Fruit fly (Drosophila melanogaster) whole organism, prepupa: ENCODE data around the gene dac.

ENCODE experiments used
- Blimp-1 ChIP-seq: fragments of 200-800 bp; sonication (Bioruptor generic); optimal IDR thresholded peaks from 3 replicates; lab custom pipeline; 2017; ENCODE audit warnings: missing biosample characterization, missing genetic modification characterization, mild to moderate bottlenecking, moderate library complexity, missing genetic modification reagents
- CG10631 ChIP-seq: fragments of 200-800 bp; sonication (Bioruptor generic); optimal IDR thresholded peaks from 2 replicates; lab custom pipeline; 2016; ENCODE audit warnings: missing biosample characterization, missing genetic modification characterization
- CG11294 ChIP-seq: fragments of 200-800 bp; sonication (Bioruptor generic); IDR thresholded peaks from 2 replicates; pipeline ENCODE4 v1.3.6; 2022; ENCODE audit warnings: missing biosample characterization, missing genetic modification characterization
- CG11762 ChIP-seq: fragments of 200-800 bp; sonication (Bioruptor generic); optimal IDR thresholded peaks from 3 replicates; lab custom pipeline; 2016; ENCODE audit warnings: missing biosample characterization, missing genetic modification characterization; ENCODE audit not compliant: insufficient read depth
- CG11902 ChIP-seq: fragments of 200-800 bp; sonication (Bioruptor generic); optimal IDR thresholded peaks from 3 replicates; lab custom pipeline; 2016; ENCODE audit warnings: missing biosample characterization, missing genetic modification characterization
- CG15336 ChIP-seq: fragments of 200-800 bp; sonication (Bioruptor generic); IDR thresholded peaks from 2 replicates; pipeline ENCODE4 v1.3.6; 2022; ENCODE audit warnings: missing biosample characterization, missing genetic modification characterization
- CG1621 ChIP-seq: fragments of 200-800 bp; sonication (Bioruptor generic); optimal IDR thresholded peaks from 3 replicates; lab custom pipeline; 2018; ENCODE audit warnings: missing biosample characterization, mild to moderate bottlenecking, missing genetic modification characterization
- CG16779 ChIP-seq: fragments of 200-800 bp; sonication (Bioruptor generic); optimal IDR thresholded peaks from 3 replicates; lab custom pipeline; 2017; ENCODE audit warnings: missing biosample characterization, mild to moderate bottlenecking, missing genetic modification characterization
- CG3032 ChIP-seq: fragments of 200-800 bp; optimal IDR thresholded peaks from 2 replicates; lab custom pipeline; 2019; ENCODE audit warnings: missing biosample characterization, mild to moderate bottlenecking, missing genetic modification characterization, moderate library complexity
- CG34406 ChIP-seq: fragments of 200-800 bp; sonication (Bioruptor generic); optimal IDR thresholded peaks from 3 replicates; lab custom pipeline; 2016; ENCODE audit warnings: missing biosample characterization, missing genetic modification characterization
- CG3919 ChIP-seq: fragments of 200-800 bp; sonication (Bioruptor generic); optimal IDR thresholded peaks from 3 replicates; lab custom pipeline; 2016; ENCODE audit warnings: missing biosample characterization, missing genetic modification characterization
- CG6163 ChIP-seq: fragments of 200-800 bp; sonication (Bioruptor generic); IDR thresholded peaks from 3 replicates; pipeline ENCODE4 v1.3.6; 2022; ENCODE audit warnings: missing biosample characterization, missing genetic modification characterization
- CG6276 ChIP-seq: fragments of 200-800 bp; sonication (Bioruptor generic); optimal IDR thresholded peaks from 2 replicates; lab custom pipeline; 2017; ENCODE audit warnings: missing biosample characterization, mild to moderate bottlenecking, missing genetic modification characterization
- CG6792 ChIP-seq: fragments of 200-800 bp; sonication (Bioruptor generic); optimal IDR thresholded peaks from 3 replicates; lab custom pipeline; 2016; ENCODE audit warnings: missing biosample characterization, missing genetic modification characterization
- CG6854 ChIP-seq: fragments of 200-800 bp; sonication (Bioruptor generic); optimal IDR thresholded peaks from 2 replicates; lab custom pipeline; 2017; ENCODE audit warnings: missing biosample characterization, mild to moderate bottlenecking, missing genetic modification characterization
- CG7368 ChIP-seq: fragments of 200-800 bp; sonication (Bioruptor generic); optimal IDR thresholded peaks from 3 replicates; lab custom pipeline; 2016; ENCODE audit warnings: missing biosample characterization, missing genetic modification characterization
- CG8119 ChIP-seq: fragments of 200-800 bp; sonication (Bioruptor generic); IDR thresholded peaks from 3 replicates; pipeline ENCODE4 v1.3.6; 2022; ENCODE audit warnings: missing biosample characterization, missing genetic modification characterization
- CG8319 ChIP-seq: fragments of 200-800 bp; sonication (Bioruptor generic); optimal IDR thresholded peaks from 3 replicates; lab custom pipeline; 2016; ENCODE audit warnings: missing biosample characterization, missing genetic modification characterization
- CG8632 ChIP-seq: fragments of 200-800 bp; sonication (Bioruptor generic); optimal IDR thresholded peaks from 3 replicates; lab custom pipeline; 2016; ENCODE audit warnings: missing biosample characterization, missing genetic modification characterization
- CG9139 ChIP-seq: fragments of 200-800 bp; sonication (Bioruptor generic); optimal IDR thresholded peaks from 3 replicates; lab custom pipeline; 2017; ENCODE audit warnings: missing biosample characterization, mild to moderate bottlenecking, missing genetic modification characterization
- Eip75B ChIP-seq: fragments of 200-800 bp; sonication (Bioruptor generic); optimal IDR thresholded peaks from 3 replicates; lab custom pipeline; 2016; ENCODE audit warnings: missing biosample characterization, missing genetic modification characterization
- Eip78C ChIP-seq: fragments of 200-800 bp; sonication (Bioruptor generic); peaks from one replicate; lab custom pipeline; 2016; ENCODE audit warnings: missing biosample characterization, missing genetic modification characterization
- Eip93F ChIP-seq: fragments of 200-800 bp; sonication (Bioruptor generic); optimal IDR thresholded peaks from 2 replicates; lab custom pipeline; 2016; ENCODE audit warnings: missing biosample characterization, mild to moderate bottlenecking, missing genetic modification characterization
- Ets96B ChIP-seq: fragments of 200-800 bp; optimal IDR thresholded peaks from 2 replicates; lab custom pipeline; 2019; ENCODE audit warnings: missing biosample characterization, mild to moderate bottlenecking, missing genetic modification characterization, moderate library complexity
- Hr39 ChIP-seq: fragments of 200-800 bp; sonication (Bioruptor generic); optimal IDR thresholded peaks from 2 replicates; lab custom pipeline; 2016; ENCODE audit warnings: missing biosample characterization, missing genetic modification characterization
- Hr4 ChIP-seq: fragments of 200-800 bp; sonication (Bioruptor generic); optimal IDR thresholded peaks from 3 replicates; lab custom pipeline; 2016; ENCODE audit warnings: missing biosample characterization, missing genetic modification characterization
- Lpt ChIP-seq: fragments of 200-800 bp; sonication (Bioruptor generic); optimal IDR thresholded peaks from 3 replicates; lab custom pipeline; 2016; ENCODE audit warnings: missing biosample characterization, missing genetic modification characterization
- Met ChIP-seq: fragments of 200-800 bp; sonication (Bioruptor generic); optimal IDR thresholded peaks from 3 replicates; lab custom pipeline; 2016; ENCODE audit warnings: missing biosample characterization, missing genetic modification characterization
- OdsH ChIP-seq: fragments of 200-800 bp; sonication (Bioruptor generic); optimal IDR thresholded peaks from 3 replicates; lab custom pipeline; 2016; ENCODE audit warnings: missing biosample characterization, missing genetic modification characterization
- Smox ChIP-seq: fragments of 200-800 bp; sonication (Bioruptor generic); optimal IDR thresholded peaks from 3 replicates; lab custom pipeline; 2016; ENCODE audit warnings: missing biosample characterization, missing genetic modification characterization
- Sox15 ChIP-seq: fragments of 200-800 bp; sonication (Bioruptor generic); optimal IDR thresholded peaks from 3 replicates; lab custom pipeline; 2016; ENCODE audit warnings: missing biosample characterization, missing genetic modification characterization
- achi ChIP-seq: fragments of 200-800 bp; sonication (Bioruptor generic); optimal IDR thresholded peaks from 3 replicates; lab custom pipeline; 2016; ENCODE audit warnings: missing biosample characterization, missing genetic modification characterization
- acj6 ChIP-seq: fragments of 200-800 bp; sonication (Bioruptor generic); optimal IDR thresholded peaks from 3 replicates; lab custom pipeline; 2016; ENCODE audit warnings: missing biosample characterization, missing genetic modification characterization
- cyc ChIP-seq: fragments of 200-800 bp; sonication (Bioruptor generic); optimal IDR thresholded peaks from 3 replicates; lab custom pipeline; 2016; ENCODE audit warnings: missing biosample characterization, missing genetic modification characterization
- dac ChIP-seq: fragments of 200-800 bp; sonication (Bioruptor generic); optimal IDR thresholded peaks from 2 replicates; lab custom pipeline; 2017; ENCODE audit warnings: missing biosample characterization, mild to moderate bottlenecking, missing genetic modification characterization
- dsx ChIP-seq: fragments of 200-800 bp; optimal IDR thresholded peaks from 3 replicates; lab custom pipeline; 2019; ENCODE audit warnings: missing biosample characterization, mild to moderate bottlenecking, missing genetic modification characterization, moderate library complexity; ENCODE audit not compliant: poor library complexity, severe bottlenecking
- eg ChIP-seq: fragments of 200-800 bp; sonication (Bioruptor generic); IDR thresholded peaks from 3 replicates; pipeline ENCODE4 v1.3.6; 2022; ENCODE audit warnings: missing biosample characterization, missing genetic modification characterization
- esn ChIP-seq: fragments of 200-800 bp; sonication (Bioruptor generic); optimal IDR thresholded peaks from 2 replicates; lab custom pipeline; 2016; ENCODE audit warnings: missing biosample characterization, mild to moderate bottlenecking, missing genetic modification characterization, moderate library complexity
- fd59A ChIP-seq: fragments of 200-800 bp; sonication (Bioruptor generic); optimal IDR thresholded peaks from 2 replicates; lab custom pipeline; 2017; ENCODE audit warnings: missing biosample characterization, mild to moderate bottlenecking, missing genetic modification characterization, missing genetic modification reagents
- fd85E ChIP-seq: fragments of 200-800 bp; sonication (Bioruptor generic); optimal IDR thresholded peaks from 3 replicates; lab custom pipeline; 2016; ENCODE audit warnings: missing biosample characterization, missing genetic modification characterization
- fkh ChIP-seq: fragments of 200-800 bp; sonication (Bioruptor generic); optimal IDR thresholded peaks from 3 replicates; lab custom pipeline; 2017; ENCODE audit warnings: missing biosample characterization, mild to moderate bottlenecking, missing genetic modification characterization, moderate library complexity
- lz ChIP-seq: fragments of 200-800 bp; sonication (Bioruptor generic); optimal IDR thresholded peaks from 3 replicates; lab custom pipeline; 2016; ENCODE audit warnings: missing biosample characterization, missing genetic modification characterization
- net ChIP-seq: fragments of 200-800 bp; sonication (Bioruptor generic); optimal IDR thresholded peaks from 3 replicates; lab custom pipeline; 2016; ENCODE audit warnings: missing biosample characterization, missing genetic modification characterization
- pdm3 ChIP-seq: fragments of 200-800 bp; sonication (Bioruptor generic); optimal IDR thresholded peaks from 3 replicates; lab custom pipeline; 2016; ENCODE audit warnings: missing biosample characterization, missing genetic modification characterization
- salr ChIP-seq, 2 experiments: fragments of 200-800 bp; sonication (Bioruptor generic); optimal IDR thresholded peaks; 3 replicates each; lab custom pipeline; 2016 to 2018; ENCODE audit warnings: missing biosample characterization in 2 of 2, missing genetic modification characterization in 2 of 2, mild to moderate bottlenecking in 1 of 2
- spab ChIP-seq: fragments of 200-800 bp; sonication (Bioruptor generic); optimal IDR thresholded peaks from 2 replicates; lab custom pipeline; 2017; ENCODE audit warnings: missing biosample characterization, mild to moderate bottlenecking, missing genetic modification characterization, missing genetic modification reagents
- ss ChIP-seq, 2 experiments: fragments of 200-800 bp; sonication (Bioruptor generic); optimal IDR thresholded peaks; 2 replicates in 1 of 2; 3 replicates in 1 of 2; lab custom pipeline; 2017 to 2018; ENCODE audit warnings: mild to moderate bottlenecking in 2 of 2, missing biosample characterization in 2 of 2, missing genetic modification characterization in 2 of 2, moderate library complexity in 1 of 2

dac gene

DNA sequence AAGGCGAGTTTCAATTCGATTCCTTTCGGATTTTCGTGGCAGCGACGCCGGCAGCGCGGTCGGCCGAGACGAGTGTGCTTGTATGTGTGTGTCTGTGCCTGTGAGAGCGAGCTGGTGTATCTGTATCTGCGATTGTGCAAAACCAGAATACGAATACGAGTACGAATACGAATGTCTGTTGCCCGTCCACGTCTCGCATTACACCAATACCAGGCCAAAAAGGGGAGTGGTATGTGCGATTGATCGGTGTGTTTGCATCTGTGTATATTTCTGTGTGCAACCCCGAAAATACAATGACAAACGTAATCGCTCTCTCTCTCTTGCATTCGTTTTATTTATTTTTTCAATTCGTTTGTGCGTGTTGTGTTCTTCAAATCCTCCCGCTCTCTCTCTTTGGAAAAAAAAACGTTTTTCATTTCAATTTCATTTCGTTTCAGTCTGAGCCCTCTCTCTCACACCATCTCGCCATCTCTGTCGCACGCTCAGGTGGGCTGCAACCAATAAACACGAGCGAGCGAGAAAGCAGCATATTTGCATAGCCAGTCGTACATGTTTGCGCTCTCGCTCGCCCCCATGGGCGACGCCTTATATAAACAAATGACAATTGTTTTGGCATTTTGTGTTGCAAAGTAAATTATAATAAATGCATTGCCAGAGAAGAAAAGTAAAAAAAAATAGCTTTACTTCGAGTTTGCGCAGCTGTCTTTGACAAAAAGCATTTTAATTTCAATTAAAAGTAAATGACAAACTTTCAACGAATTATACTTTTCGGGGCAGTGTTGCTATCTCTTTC, 399 bp upstream of the dac start (continued):
- TF ChIP-seq eg (GFP tag; lab: Robert Waterston, UW) (peak; percentile 41), ss (GFP tag; optimal IDR thresholded peaks at IDR 0.05; lab: Kevin White, UChicago) (peak; percentile 35 to 72), CG11762 (GFP tag; lab: Kevin White, UChicago) (no peak), Sox15 (GFP tag; lab: Kevin White, UChicago) (no peak), CG34406 (GFP tag; lab: Kevin White, UChicago) (peak; percentile 10), CG7368 (GFP tag; lab: Kevin White, UChicago) (peak; percentile 14), spab (GFP tag; lab: Kevin White, UChicago) (peak; percentile 17), CG3919 (GFP tag; lab: Kevin White, UChicago) (peak; percentile 35), CG8632 (peak; percentile 50), CG10631 (peak; percentile 39), CG1621 (tag; lab: Kevin White, UChicago) (no peak), Eip93F (GFP tag; lab: Kevin White, UChicago) (no peak), CG3032 (tag; lab: Kevin White, UChicago) (peak; percentile 25), pdm3 (GFP tag; lab: Kevin White, UChicago) (peak; percentile 52), lz (peak; percentile 9), CG8119 (GFP tag; lab: Robert Waterston, UW) (no peak), CG6792 (GFP tag; lab: Kevin White, UChicago) (no peak), fd59A (GFP tag; lab: Kevin White, UChicago) (no peak), acj6 (peak; percentile 23), CG6854 (GFP tag; lab: Kevin White, UChicago) (no peak), CG8319 (GFP tag; lab: Kevin White, UChicago) (no peak), net (peak; percentile 34), CG6276 (no peak), dsx (GFP tag; lab: Kevin White, UChicago) (no peak), Eip75B (GFP tag; lab: Kevin White, UChicago) (peak; percentile 15), CG6163 (GFP tag; lab: Robert Waterston, UW) (peak; percentile 45; the same call in 2 of the 3 replicates), Smox (peak; percentile 29), fd85E (GFP tag; lab: Kevin White, UChicago) (no peak), dac (GFP tag; lab: Kevin White, UChicago) (peak; percentile 64), achi (GFP tag; lab: Kevin White, UChicago) (no peak), CG9139 (GFP tag; lab: Kevin White, UChicago) (peak; percentile 15), CG16779 (tag; lab: Kevin White, UChicago) (no peak), Eip78C (GFP tag; lab: Kevin White, UChicago) (peak; percentile 70), Met (GFP tag; lab: Kevin White, UChicago) (peak; percentile 23), fkh (GFP tag; lab: Kevin White, UChicago) (peak; percentile 99), Hr4 (GFP tag; lab: Kevin White, UChicago) (no peak), Blimp-1 (GFP tag; lab: Kevin White, UChicago) (peak; percentile 49)

DNA sequence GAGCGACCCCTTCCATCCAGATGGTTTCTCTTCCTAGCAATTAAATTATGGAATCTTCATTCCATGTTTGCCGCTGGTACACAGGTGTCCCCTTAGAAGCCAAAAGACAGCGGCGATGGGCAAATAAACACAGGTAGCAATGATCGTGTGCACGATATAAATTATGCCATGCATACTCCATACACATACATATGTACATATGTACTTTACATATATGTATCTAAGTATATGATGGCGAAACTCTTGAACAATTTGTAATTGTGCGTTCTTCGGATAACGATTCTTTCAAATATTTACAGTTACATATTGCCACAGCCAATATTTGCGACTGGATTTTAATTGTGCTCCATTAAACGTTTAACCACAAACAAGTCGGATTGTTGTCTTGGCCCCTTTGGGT, 9.3 kb downstream of the dac start:
- TF ChIP-seq CG34406 (GFP tag; lab: Kevin White, UChicago) (peak; percentile 47), CG6163 (GFP tag; lab: Robert Waterston, UW) (peak; percentile 75), Ets96B (tag; lab: Kevin White, UChicago) (peak; percentile 3), esn (peak; percentile 40), Smox (no peak), CG11762 (GFP tag; lab: Kevin White, UChicago) (peak; percentile 44), CG11294 (GFP tag; lab: Robert Waterston, UW) (no peak), lz (peak; percentile 13), eg (GFP tag; lab: Robert Waterston, UW) (no peak), OdsH (GFP tag; lab: Kevin White, UChicago) (peak; percentile 23), CG6792 (GFP tag; lab: Kevin White, UChicago) (peak; percentile 27), cyc (GFP tag; lab: Kevin White, UChicago) (peak; percentile 6), Met (GFP tag; lab: Kevin White, UChicago) (peak; percentile 52), spab (GFP tag; lab: Kevin White, UChicago) (peak; percentile 17), achi (GFP tag; lab: Kevin White, UChicago) (peak; percentile 51), CG11902 (GFP tag; lab: Kevin White, UChicago) (no peak), CG8119 (GFP tag; lab: Robert Waterston, UW) (no peak), salr (GFP tag; optimal IDR thresholded peaks at IDR 0.05; lab: Kevin White, UChicago) (peak in 1 of 2 experiments; percentile 31), CG16779 (tag; lab: Kevin White, UChicago) (no peak), CG8319 (GFP tag; lab: Kevin White, UChicago) (no peak), CG15336 (no peak), Lpt (GFP tag; lab: Kevin White, UChicago) (no peak), Hr39 (GFP tag; lab: Kevin White, UChicago) (no peak), Sox15 (GFP tag; lab: Kevin White, UChicago) (no peak)
